Worm (Caenorhabditis elegans): ENCODE data around the gene C39E9.8.

Gene C39E9.8

DNA sequence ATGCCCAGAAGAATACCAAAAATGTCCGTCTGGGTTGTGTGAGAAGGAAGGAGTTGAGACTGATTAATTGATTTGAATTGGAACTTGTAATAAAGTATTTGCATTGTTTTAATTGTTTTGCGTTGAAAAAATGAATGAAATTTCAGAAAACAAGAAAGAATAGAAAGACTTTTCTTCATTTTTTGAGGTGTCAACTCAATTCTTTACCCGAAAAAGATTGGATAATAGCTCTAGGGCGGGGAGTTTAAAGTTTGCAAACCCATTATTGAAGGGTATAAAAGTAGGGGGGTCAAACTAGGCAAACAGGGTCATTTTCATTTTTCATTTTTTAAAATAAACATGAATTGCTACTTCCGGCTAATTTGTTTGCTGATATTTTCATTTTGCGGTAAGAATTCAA is 31.1 kb upstream of the C39E9.8 start, which contains the start of gene scl-10:
scl-10 (plus strand) TSS at position 301 of the 400 bp plus-strand sequence.
- TF ChIP-seq hpl-2 (GFP tag; optimal IDR thresholded peaks at IDR 0.05): no peak
- no peak for TF ChIP-seq ama-1 (optimal IDR thresholded peaks at IDR 0.05)
- no peak for TF ChIP-seq nhr-11 (tag; optimal IDR thresholded peaks at IDR 0.05)

DNA sequence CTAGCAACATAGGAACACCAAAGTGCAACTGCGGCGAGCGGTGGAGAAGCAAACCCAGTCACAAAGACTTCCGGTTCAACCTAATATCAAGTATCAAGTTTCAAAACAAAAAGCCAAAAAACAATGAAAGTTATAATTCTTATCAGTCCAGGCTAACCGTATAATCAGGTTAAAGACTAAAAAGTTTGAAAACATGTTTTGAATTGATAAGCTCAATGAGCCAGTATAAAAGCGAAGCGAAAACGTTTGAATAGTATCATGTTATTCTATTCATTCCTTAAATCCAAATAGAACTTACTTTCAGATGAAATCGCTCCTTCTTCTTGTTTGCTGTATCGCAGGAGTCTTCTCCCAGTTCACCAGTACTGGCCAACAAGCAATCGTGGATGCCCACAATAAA is 28.2 kb upstream of the C39E9.8 start, which contains the start of gene scl-11:
scl-11 (plus strand) TSS at position 301 of the 400 bp plus-strand sequence.
- TF ChIP-seq aha-1 (tag; optimal IDR thresholded peaks at IDR 0.05): no peak
- no peak for TF ChIP-seq ceh-82 (tag; optimal IDR thresholded peaks at IDR 0.05)

DNA sequence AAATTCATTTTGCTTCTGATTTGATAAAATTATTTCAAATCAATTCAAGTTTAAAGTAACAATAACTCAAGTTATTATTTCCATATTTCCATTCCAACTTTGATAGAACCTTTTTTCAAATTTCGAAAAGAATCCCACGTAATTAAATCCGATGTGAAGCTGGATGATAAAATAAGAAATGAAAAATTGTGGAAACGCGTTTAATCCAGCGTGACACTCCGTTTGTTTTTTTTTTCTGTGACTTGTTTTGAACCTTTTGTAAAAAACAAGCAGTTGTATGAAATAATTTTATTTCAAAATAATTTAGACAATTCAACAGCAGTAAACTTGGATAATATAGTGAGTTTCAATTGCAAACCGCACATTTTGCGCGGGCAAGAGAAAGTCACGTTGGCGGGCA is 26.7 kb upstream of the C39E9.8 start, which contains the start of gene F49E11.7:
F49E11.7 (plus strand) TSS at position 301 of the 400 bp plus-strand sequence.
- no peak for TF ChIP-seq elt-3 (tag; optimal IDR thresholded peaks at IDR 0.05)
- no peak for TF ChIP-seq mef-2 (tag; optimal IDR thresholded peaks at IDR 0.05)
- TF ChIP-seq sup-37 (GFP tag; optimal IDR thresholded peaks at IDR 0.05): no peak
- TF ChIP-seq efl-1 (optimal IDR thresholded peaks at IDR 0.05): no peak
- TF ChIP-seq efl-1 (GFP tag; optimal IDR thresholded peaks at IDR 0.05 in 1 of 2): peak in 1 of 2 experiments; percentile 17
- no peak for TF ChIP-seq fos-1 (tag; optimal IDR thresholded peaks at IDR 0.05)
- no peak for TF ChIP-seq pax-3 (tag; optimal IDR thresholded peaks at IDR 0.05)
- no peak for TF ChIP-seq nhr-90 (tag; optimal IDR thresholded peaks at IDR 0.05; ENCODE audit: poor library complexity)
- TF ChIP-seq fkh-10 (GFP tag; optimal IDR thresholded peaks at IDR 0.05): no peak

DNA sequence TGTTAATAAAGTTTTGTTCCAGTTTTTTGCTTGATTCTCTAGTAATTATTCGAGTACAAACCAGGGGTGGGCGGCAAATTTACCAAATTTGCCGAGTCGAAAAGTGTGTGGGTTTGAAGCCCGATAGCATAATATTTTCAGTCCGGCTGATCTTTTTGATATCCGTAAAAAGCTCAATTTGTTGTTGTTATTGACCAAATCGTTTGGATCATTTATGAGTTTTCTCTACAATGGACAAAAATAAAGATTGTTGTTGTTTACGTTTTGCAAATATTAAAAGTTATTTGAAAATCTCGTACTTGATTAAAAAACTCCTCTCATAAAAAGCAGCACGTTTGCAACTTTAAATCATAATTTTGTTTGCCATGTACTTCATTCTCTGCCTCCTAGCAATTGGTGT is 23.2 kb upstream of the C39E9.8 start, which contains the start of gene scl-1:
scl-1 (plus strand) TSS at position 301 of the 400 bp plus-strand sequence.
- TF ChIP-seq swsn-7 (tag; optimal IDR thresholded peaks at IDR 0.05) (no peak), rnt-1 (tag; optimal IDR thresholded peaks at IDR 0.05) (no peak), aly-2 (tag; optimal IDR thresholded peaks at IDR 0.05) (no peak), nhr-71 (tag; optimal IDR thresholded peaks at IDR 0.05) (no peak), nhr-90 (tag; optimal IDR thresholded peaks at IDR 0.05; ENCODE audit: poor library complexity) (no peak), sptf-1 (tag; optimal IDR thresholded peaks at IDR 0.05) (no peak), pax-3 (tag; optimal IDR thresholded peaks at IDR 0.05) (no peak), ets-5 (GFP tag; IDR thresholded peaks at IDR 0.05) (no peak)

DNA sequence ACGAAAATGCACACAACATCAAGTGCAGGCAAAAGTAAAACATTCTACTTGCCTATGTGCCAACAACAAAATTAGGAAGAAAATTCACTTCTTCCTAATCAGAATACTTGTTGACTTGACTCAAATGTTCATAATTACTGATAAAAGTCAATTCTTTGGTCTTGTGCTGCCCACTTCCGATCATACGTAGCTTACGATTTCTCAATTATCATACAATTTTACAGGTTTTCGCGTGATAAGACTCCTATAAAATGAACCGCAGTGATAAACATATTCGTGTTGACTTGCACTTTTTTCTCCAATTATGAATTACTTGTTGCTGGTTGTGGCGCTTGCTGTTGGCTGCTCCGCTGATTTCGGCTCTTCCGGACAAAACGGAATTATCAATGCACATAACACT is 21.8 kb upstream of the C39E9.8 start, which contains the start of gene scl-2:
scl-2 (plus strand) TSS at position 293 of the 400 bp plus-strand sequence.
- TF ChIP-seq jun-1 (tag; optimal IDR thresholded peaks at IDR 0.05) (peak; percentile 80), efl-1 (optimal IDR thresholded peaks at IDR 0.05) (no peak), efl-1 (GFP tag; optimal IDR thresholded peaks at IDR 0.05 in 1 of 2) (peak in 1 of 2 experiments; percentile 35), tlp-1 (tag; optimal IDR thresholded peaks at IDR 0.05) (peak; percentile 68), lin-35 (GFP tag; optimal IDR thresholded peaks at IDR 0.05) (peak in 1 of 2 experiments; percentile 36), nhr-11 (tag; optimal IDR thresholded peaks at IDR 0.05) (no peak), fkh-4 (tag; optimal IDR thresholded peaks at IDR 0.05; ENCODE audit: borderline replicate concordance) (no peak), elt-2 (tag; optimal IDR thresholded peaks at IDR 0.05) (peak; percentile 99), mdl-1 (tag; optimal IDR thresholded peaks at IDR 0.05) (peak in 1 of 2 experiments; percentile 0)

DNA sequence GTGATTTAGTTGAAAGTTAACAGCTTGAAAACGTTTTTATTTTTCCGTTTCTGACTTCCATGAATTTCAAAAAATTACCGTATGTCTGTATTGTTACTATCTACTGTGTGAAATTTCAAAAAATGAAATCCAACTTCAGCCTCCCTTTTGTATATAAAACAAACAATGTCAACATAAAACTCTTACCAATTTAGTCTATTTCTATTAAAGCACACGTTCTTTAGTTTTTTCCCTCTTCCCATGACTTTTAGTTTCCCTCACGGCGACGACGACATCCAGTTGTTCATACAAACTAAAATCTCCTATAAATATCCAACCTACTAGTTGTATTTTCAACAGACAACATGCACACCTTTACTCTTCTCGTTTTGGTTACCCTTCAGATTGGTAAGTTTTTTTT is 20.0 kb upstream of the C39E9.8 start, which contains the start of gene scl-3:
scl-3 (plus strand) TSS at position 301 of the 400 bp plus-strand sequence.
- TF ChIP-seq egl-13 (tag; optimal IDR thresholded peaks at IDR 0.05) (no peak), irx-1 (tag; optimal IDR thresholded peaks at IDR 0.05) (no peak), pax-3 (tag; optimal IDR thresholded peaks at IDR 0.05) (no peak), lin-15B (tag; optimal IDR thresholded peaks at IDR 0.05) (no peak), efl-1 (optimal IDR thresholded peaks at IDR 0.05) (no peak), efl-1 (GFP tag; optimal IDR thresholded peaks at IDR 0.05 in 1 of 2) (no peak), Y116A8C.19 (tag; optimal IDR thresholded peaks at IDR 0.05; ENCODE audit: borderline replicate concordance) (no peak), swsn-7 (tag; optimal IDR thresholded peaks at IDR 0.05) (no peak), dpl-1 (GFP tag; optimal IDR thresholded peaks at IDR 0.05) (no peak)

Data from whole organism, L1 larva.